Worm (Caenorhabditis elegans) whole organism, L2 larva: ENCODE measurements around the gene pot-1.

Source experiments
- C34F6.9 ChIP-seq: fragments of 150-350 bp; optimal IDR thresholded peaks from 2 replicates; lab custom pipeline; 2014; ENCODE audit warnings: missing biosample characterization, missing genetic modification characterization
- F13H6.1 ChIP-seq: sonication (generic microtip); optimal IDR thresholded peaks from 2 replicates; lab custom pipeline; 2016; ENCODE audit warnings: missing genetic modification characterization, missing compliant biosample characterization
- Y55F3AM.14 ChIP-seq: fragments of 200-800 bp; sonication (Bioruptor generic); optimal IDR thresholded peaks from 2 replicates; lab custom pipeline; 2018; ENCODE audit warnings: mild to moderate bottlenecking, missing genetic modification characterization, missing compliant biosample characterization
- ZK546.5 ChIP-seq: sonication (generic microtip); optimal IDR thresholded peaks from 2 replicates; lab custom pipeline; 2017; ENCODE audit warnings: missing biosample characterization, missing genetic modification characterization
- alr-1 ChIP-seq: fragments of 150-350 bp; optimal IDR thresholded peaks from 2 replicates; lab custom pipeline; 2014; ENCODE audit warnings: missing biosample characterization, missing genetic modification characterization
- aly-2 ChIP-seq: fragments of 150-350 bp; optimal IDR thresholded peaks from 2 replicates; lab custom pipeline; 2014; ENCODE audit warnings: missing biosample characterization, missing genetic modification characterization
- ceh-16 ChIP-seq: fragments of 150-350 bp; optimal IDR thresholded peaks from 2 replicates; lab custom pipeline; 2014; ENCODE audit warnings: missing biosample characterization, missing genetic modification characterization
- crh-2 ChIP-seq: sonication (generic microtip); optimal IDR thresholded peaks from 2 replicates; lab custom pipeline; 2017; ENCODE audit warnings: missing biosample characterization, missing genetic modification characterization
- elt-1 ChIP-seq: fragments of 150-350 bp; optimal IDR thresholded peaks from 2 replicates; lab custom pipeline; 2014; ENCODE audit warnings: missing biosample characterization, missing genetic modification characterization
- elt-3 ChIP-seq: sonication (generic microtip); optimal IDR thresholded peaks from 2 replicates; lab custom pipeline; 2017; ENCODE audit warnings: missing biosample characterization, missing genetic modification characterization
- fos-1 ChIP-seq: fragments of 150-350 bp; optimal IDR thresholded peaks from 2 replicates; lab custom pipeline; 2014; ENCODE audit warnings: missing biosample characterization, missing genetic modification characterization
- gmeb-1 ChIP-seq: fragments of 150-350 bp; optimal IDR thresholded peaks from 2 replicates; lab custom pipeline; 2014; ENCODE audit warnings: missing biosample characterization, missing genetic modification characterization
- lin-11 ChIP-seq: fragments of 150-350 bp; sonication (generic microtip); optimal IDR thresholded peaks from 2 replicates; lab custom pipeline; 2014; ENCODE audit warnings: missing biosample characterization, missing genetic modification characterization, inconsistent platforms, mixed read lengths
- lin-13 ChIP-seq: fragments of 150-350 bp; optimal IDR thresholded peaks from 2 replicates; lab custom pipeline; 2014; ENCODE audit warnings: missing biosample characterization, missing genetic modification reagents, missing genetic modification characterization
- lsy-2 ChIP-seq, 2 experiments: fragments of 150-350 bp in 1 of 2; sonication (generic microtip) in 1 of 2; optimal IDR thresholded peaks; 2 replicates each; lab custom pipeline; 2014 to 2017; ENCODE audit warnings: missing biosample characterization in 2 of 2, missing genetic modification characterization in 2 of 2
- mab-5 ChIP-seq: fragments of 150-350 bp; optimal IDR thresholded peaks from 2 replicates; lab custom pipeline; 2014; ENCODE audit warnings: missing biosample characterization, missing genetic modification characterization
- mdl-1 ChIP-seq, 2 experiments: fragments of 150-350 bp in 1 of 2; sonication (generic microtip) in 1 of 2; optimal IDR thresholded peaks; 2 replicates each; lab custom pipeline; 2017; ENCODE audit warnings: missing biosample characterization in 2 of 2, missing genetic modification characterization in 2 of 2
- nhr-11 ChIP-seq: fragments of 150-350 bp; optimal IDR thresholded peaks from 2 replicates; lab custom pipeline; 2014; ENCODE audit warnings: missing biosample characterization, missing genetic modification characterization
- nhr-12 ChIP-seq: fragments of 150-350 bp; optimal IDR thresholded peaks from 2 replicates; lab custom pipeline; 2014; ENCODE audit warnings: missing biosample characterization, missing genetic modification characterization
- nhr-129 ChIP-seq: fragments of 150-350 bp; optimal IDR thresholded peaks from 2 replicates; lab custom pipeline; 2014; ENCODE audit warnings: missing biosample characterization, missing genetic modification characterization
- nhr-21 ChIP-seq: fragments of 150-350 bp; optimal IDR thresholded peaks from 2 replicates; lab custom pipeline; 2014; ENCODE audit warnings: missing biosample characterization, missing genetic modification characterization
- nhr-237 ChIP-seq: fragments of 150-350 bp; optimal IDR thresholded peaks from 2 replicates; lab custom pipeline; 2014; ENCODE audit warnings: missing biosample characterization, missing genetic modification characterization
- nhr-77 ChIP-seq: fragments of 150-350 bp; optimal IDR thresholded peaks from 2 replicates; lab custom pipeline; 2014; ENCODE audit warnings: missing biosample characterization, missing genetic modification characterization
- peb-1 ChIP-seq: fragments of 150-350 bp; optimal IDR thresholded peaks from 2 replicates; lab custom pipeline; 2014; ENCODE audit warnings: missing biosample characterization, missing genetic modification characterization
- sem-4 ChIP-seq: fragments of 150-350 bp; optimal IDR thresholded peaks from 2 replicates; lab custom pipeline; 2014; ENCODE audit warnings: missing biosample characterization, missing genetic modification reagents, missing genetic modification characterization
- skn-1 ChIP-seq: sonication (generic microtip); optimal IDR thresholded peaks from 2 replicates; lab custom pipeline; 2017; ENCODE audit warnings: missing biosample characterization, missing genetic modification characterization
- sma-3 ChIP-seq: sonication (generic microtip); optimal IDR thresholded peaks from 2 replicates; lab custom pipeline; 2016; ENCODE audit warnings: missing genetic modification reagents, missing genetic modification characterization, missing compliant biosample characterization
- sma-9 ChIP-seq, 2 experiments: fragments of 150-350 bp in 1 of 2; sonication (generic microtip) in 1 of 2; optimal IDR thresholded peaks; 2 replicates each; lab custom pipeline; 2014 to 2016; ENCODE audit warnings: missing genetic modification characterization in 2 of 2, mild to moderate bottlenecking in 1 of 2, missing biosample characterization in 1 of 2, missing compliant biosample characterization in 1 of 2, missing genetic modification reagents in 1 of 2, moderate library complexity in 1 of 2
- snpc-4 ChIP-seq: fragments of 150-350 bp; optimal IDR thresholded peaks from 2 replicates; lab custom pipeline; 2014; ENCODE audit warnings: missing biosample characterization, missing genetic modification characterization
- unc-55 ChIP-seq: fragments of 150-350 bp; sonication (generic microtip); optimal IDR thresholded peaks from 3 replicates; lab custom pipeline; 2014; ENCODE audit warnings: missing biosample characterization, missing genetic modification reagents, missing genetic modification characterization
- zag-1 ChIP-seq: fragments of 150-350 bp; optimal IDR thresholded peaks from 2 replicates; lab custom pipeline; 2014; ENCODE audit warnings: missing biosample characterization, missing genetic modification characterization
- ztf-4 ChIP-seq: fragments of 150-350 bp; optimal IDR thresholded peaks from 2 replicates; lab custom pipeline; 2014; ENCODE audit warnings: missing biosample characterization, missing genetic modification characterization

Gene pot-1

DNA sequence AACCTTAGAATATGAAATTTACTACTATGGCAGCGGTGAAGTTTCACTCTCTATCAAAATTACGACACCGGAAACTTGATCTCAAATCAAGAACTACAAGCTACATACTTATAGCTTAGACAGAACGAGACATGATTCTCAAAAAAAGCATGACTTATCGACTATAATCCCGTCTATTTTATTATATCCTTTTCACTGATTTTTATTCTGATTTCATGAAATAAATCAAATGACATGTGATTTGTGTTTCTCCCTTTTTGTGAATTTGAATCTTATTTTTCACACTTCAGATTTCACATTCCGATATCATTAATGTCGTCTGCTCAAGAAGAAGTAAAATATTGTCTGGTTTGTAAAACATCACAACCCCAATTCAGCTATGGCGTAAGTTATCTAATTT is 33.5 kb downstream of the pot-1 start, which contains the start of gene ZK418.11:
Gene ZK418.11, plus strand, starts transcription at position 289 of the 400 bp plus-strand sequence.
- TF ChIP-seq gmeb-1 (tag; lab: Kevin White, UChicago) (no peak), ztf-4 (tag; lab: Kevin White, UChicago) (no peak), mdl-1 (tag; optimal IDR thresholded peaks at IDR 0.05; lab: Kevin White, UChicago) (no peak), nhr-237 (no peak), zag-1 (tag; lab: Kevin White, UChicago) (no peak), Y55F3AM.14 (no peak)

DNA sequence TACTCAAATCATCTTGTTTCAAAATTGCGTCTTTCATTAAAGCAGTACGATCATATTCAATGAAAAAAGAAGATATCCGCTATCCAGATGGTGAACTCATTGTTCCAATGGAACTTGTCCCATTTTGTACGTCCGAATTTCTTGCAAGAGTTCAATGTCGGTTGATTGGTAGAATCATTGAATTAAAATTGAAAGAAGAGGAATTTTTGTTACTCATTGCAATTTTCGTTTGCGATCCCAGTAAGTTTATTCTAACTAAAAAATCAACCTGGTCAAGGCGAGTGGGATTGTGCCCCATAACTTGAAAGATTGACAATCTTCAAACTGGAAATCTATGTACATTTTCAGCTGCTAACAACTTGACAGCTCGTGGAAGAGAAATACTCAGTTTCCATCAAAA is 37.0 kb downstream of the pot-1 start:
- TF ChIP-seq peb-1 (tag; lab: Kevin White, UChicago): no peak
- TF ChIP-seq fos-1 (tag; lab: Kevin White, UChicago): no peak
- TF ChIP-seq nhr-11: no peak
- no peak for TF ChIP-seq zag-1 (tag; lab: Kevin White, UChicago)
- no peak for TF ChIP-seq snpc-4 (tag; lab: Kevin White, UChicago)
- TF ChIP-seq mdl-1 (tag; optimal IDR thresholded peaks at IDR 0.05; lab: Kevin White, UChicago): no peak
- no peak for TF ChIP-seq mab-5 (tag; lab: Kevin White, UChicago)
- no peak for TF ChIP-seq ZK546.5 (tag; lab: Kevin White, UChicago)
- no peak for TF ChIP-seq lin-13
- TF ChIP-seq aly-2 (tag; lab: Kevin White, UChicago): no peak
- no peak for TF ChIP-seq nhr-77 (tag; lab: Kevin White, UChicago)
- TF ChIP-seq crh-2 (tag; lab: Kevin White, UChicago): no peak
- TF ChIP-seq sma-3: no peak
- TF ChIP-seq sma-9 (GFP tag; optimal IDR thresholded peaks at IDR 0.05; lab: Kevin White, UChicago): no peak
- TF ChIP-seq sma-9 (tag; optimal IDR thresholded peaks at IDR 0.05; lab: Kevin White, UChicago): no peak
- TF ChIP-seq elt-1 (tag; lab: Kevin White, UChicago): no peak
- no peak for TF ChIP-seq elt-3
- TF ChIP-seq ceh-16 (tag; lab: Kevin White, UChicago): no peak
- no peak for TF ChIP-seq ztf-4 (tag; lab: Kevin White, UChicago)
- TF ChIP-seq alr-1 (tag; lab: Kevin White, UChicago): no peak
- no peak for TF ChIP-seq nhr-237
- TF ChIP-seq, all 48 proteins: peak for 0

- TF ChIP-seq sem-4 (tag; lab: Kevin White, UChicago) (no peak), sma-9 (GFP tag; optimal IDR thresholded peaks at IDR 0.05; lab: Kevin White, UChicago) (peak; percentile 20), sma-9 (tag; optimal IDR thresholded peaks at IDR 0.05; lab: Kevin White, UChicago) (no peak), lsy-2 (tag; optimal IDR thresholded peaks at IDR 0.05; lab: Kevin White, UChicago) (peak in 1 of 2 experiments; percentile 4), C34F6.9 (tag; lab: Kevin White, UChicago) (no peak)
- TF ChIP-seq, all 48 proteins: peak for 2
Observed at ce11 chrIII:7095156-7095555, 38.3 kb downstream of the pot-1 start, which contains the start of gene nhr-9. Gene nhr-9 (plus strand): TSS chrIII:7095462.

DNA sequence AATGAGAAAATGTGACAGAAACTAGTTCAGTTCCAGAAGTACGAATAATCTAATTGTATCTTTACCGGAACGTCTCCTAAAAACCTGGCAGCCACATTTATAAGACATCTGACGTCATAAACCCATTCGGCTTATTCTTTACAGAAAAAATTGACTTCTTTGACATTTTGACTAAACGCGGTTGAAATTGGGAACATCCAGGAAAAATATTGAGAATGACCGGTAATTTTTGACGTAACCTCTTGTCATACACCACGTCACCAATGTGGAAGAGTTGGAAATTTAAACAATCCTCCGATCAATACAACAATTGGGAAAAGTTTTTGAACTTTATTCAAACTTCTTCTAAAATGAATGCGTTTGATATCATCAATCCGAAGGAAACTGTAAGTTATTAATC is 42.4 kb downstream of the pot-1 start, which contains the start of gene ZK418.2:
Gene ZK418.2, plus strand, starts transcription at position 301 of the 400 bp plus-strand sequence.
- TF ChIP-seq elt-3 (no peak), F13H6.1 (tag; lab: Kevin White, UChicago) (no peak), sem-4 (tag; lab: Kevin White, UChicago) (no peak), alr-1 (tag; lab: Kevin White, UChicago) (no peak), lin-13 (no peak), skn-1 (tag; lab: Kevin White, UChicago) (no peak), C34F6.9 (tag; lab: Kevin White, UChicago) (no peak), unc-55 (GFP tag; lab: Kevin White, UChicago) (no peak), sma-9 (GFP tag; optimal IDR thresholded peaks at IDR 0.05; lab: Kevin White, UChicago) (no peak), sma-9 (tag; optimal IDR thresholded peaks at IDR 0.05; lab: Kevin White, UChicago) (no peak), nhr-12 (tag; lab: Kevin White, UChicago) (no peak), peb-1 (tag; lab: Kevin White, UChicago) (no peak)

- TF ChIP-seq nhr-129 (tag; lab: Kevin White, UChicago) (no peak), gmeb-1 (tag; lab: Kevin White, UChicago) (no peak), lin-11 (tag; lab: Kevin White, UChicago) (no peak), sma-9 (GFP tag; optimal IDR thresholded peaks at IDR 0.05; lab: Kevin White, UChicago) (peak; percentile 5), sma-9 (tag; optimal IDR thresholded peaks at IDR 0.05; lab: Kevin White, UChicago) (no peak), elt-1 (tag; lab: Kevin White, UChicago) (no peak), lsy-2 (tag; optimal IDR thresholded peaks at IDR 0.05; lab: Kevin White, UChicago) (peak in 1 of 2 experiments; percentile 16), nhr-12 (tag; lab: Kevin White, UChicago) (no peak), nhr-21 (tag; lab: Kevin White, UChicago) (peak; percentile 16), C34F6.9 (tag; lab: Kevin White, UChicago) (peak; percentile 33), ceh-16 (tag; lab: Kevin White, UChicago) (no peak), zag-1 (tag; lab: Kevin White, UChicago) (no peak)
Observed at ce11 chrIII:7090545-7090944, 42.9 kb downstream of the pot-1 start, which contains the start of gene ZK418.10. Gene ZK418.10 (minus strand): TSS chrIII:7090692.
